Fruit fly (Drosophila melanogaster) Kc167 (cell line): ENCODE results near the gene Myb.

ENCODE experiments used
- Myc ChIP-seq: fragments of >200 bp; optimal IDR thresholded peaks from 2 replicates; lab custom pipeline; 2017; ENCODE audit warnings: missing external identifiers
- Sin3A ChIP-seq: fragments of >200 bp; optimal IDR thresholded peaks from 2 replicates; lab custom pipeline; 2018; ENCODE audit warnings: missing external identifiers
- h ChIP-seq: fragments of >200 bp; optimal IDR thresholded peaks from 3 replicates; lab custom pipeline; 2018; ENCODE audit warnings: missing external identifiers
- insv ChIP-seq: fragments of >200 bp; optimal IDR thresholded peaks from 3 replicates; lab custom pipeline; 2018; ENCODE audit warnings: missing external identifiers
- psq ChIP-seq: fragments of >200 bp; optimal IDR thresholded peaks from 2 replicates; lab custom pipeline; 2017; ENCODE audit warnings: missing external identifiers

DNA sequence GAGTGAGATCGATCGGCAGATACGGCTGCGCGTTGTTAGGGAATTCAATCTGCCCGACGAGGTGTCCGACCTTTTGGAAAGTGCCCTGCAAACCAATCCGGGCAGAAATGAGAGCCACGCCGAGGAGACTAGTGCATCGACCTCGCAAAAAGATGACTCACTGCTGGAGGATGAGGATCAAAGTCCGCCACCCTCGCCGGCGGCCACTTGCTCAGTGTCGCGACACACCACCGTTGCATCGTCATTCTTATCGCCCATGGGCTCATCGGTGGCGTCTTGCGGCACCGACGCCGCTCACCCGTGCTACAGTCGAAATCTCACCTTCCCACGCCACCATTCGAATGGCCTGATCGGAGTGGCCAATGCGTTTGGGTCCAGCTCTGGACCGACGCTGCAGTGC, 16.8 kb upstream of the Myb start:
- TF ChIP-seq insv (lab: Kevin White, UChicago) (no peak), Sin3A (lab: Kevin White, UChicago) (no peak), h (no peak), psq (lab: Kevin White, UChicago) (no peak), Myc (lab: Kevin White, UChicago) (no peak)
